Fruit fly (Drosophila melanogaster): ENCODE results near the gene Rsod.

Rsod gene

dm6 chr3R:30191462-30191874 lies 20.5 kb upstream of the Rsod start (continued):
- TF ChIP-seq CG7556 (GFP tag; optimal IDR thresholded peaks at IDR 0.05) (peak; percentile 66), CG9609 (GFP tag; optimal IDR thresholded peaks at IDR 0.05) (peak; percentile 48), Bgb (GFP tag; IDR thresholded peaks at IDR 0.05; ENCODE audit: partially characterized antibody) (no peak), esg (GFP tag; conservative IDR thresholded peaks at IDR 0.05) (0 out of 2 replicates have a peak, but pooled peaks have one; percentile 5), btn (GFP tag; optimal IDR thresholded peaks at IDR 0.05) (no peak), dpn (GFP tag; optimal IDR thresholded peaks at IDR 0.05) (peak in 1 of 2 experiments; percentile 55), CG16813 (GFP tag; IDR thresholded peaks at IDR 0.05; ENCODE audit: partially characterized antibody) (no peak), cato (GFP tag; optimal IDR thresholded peaks at IDR 0.05; ENCODE audit: borderline replicate concordance) (no peak), Max (GFP tag; optimal IDR thresholded peaks at IDR 0.05) (no peak), CG5180 (GFP tag; optimal IDR thresholded peaks at IDR 0.05) (no peak), gsb (GFP tag; IDR thresholded peaks at IDR 0.05) (no peak), CG2116 (GFP tag; optimal IDR thresholded peaks at IDR 0.05) (no peak), CG2889 (GFP tag; IDR thresholded peaks at IDR 0.05) (no peak), tin (GFP tag; optimal IDR thresholded peaks at IDR 0.05) (no peak), Camta (GFP tag; optimal IDR thresholded peaks at IDR 0.05) (no peak), CG10274 (GFP tag; optimal IDR thresholded peaks at IDR 0.05) (no peak), Hey (tag; optimal IDR thresholded peaks at IDR 0.05) (no peak), CG6654 (GFP tag; optimal IDR thresholded peaks at IDR 0.05) (no peak), toy (GFP tag; IDR thresholded peaks at IDR 0.05) (no peak), sens-2 (GFP tag; IDR thresholded peaks at IDR 0.05) (no peak), Abd-B (GFP tag; optimal IDR thresholded peaks at IDR 0.05) (peak; percentile 35), h (optimal IDR thresholded peaks at IDR 0.05) (no peak), CG6854 (GFP tag; optimal IDR thresholded peaks at IDR 0.05) (no peak), CG2202 (tag; optimal IDR thresholded peaks at IDR 0.05) (no peak), CG32772 (GFP tag; IDR thresholded peaks at IDR 0.05) (no peak), slbo (GFP tag; IDR thresholded peaks at IDR 0.05) (peak; percentile 19; the same call in 1 of the 2 replicates), Mrtf (GFP tag; IDR thresholded peaks at IDR 0.05) (no peak), Fer1 (GFP tag; optimal IDR thresholded peaks at IDR 0.05) (no peak), PHDP (tag; optimal IDR thresholded peaks at IDR 0.05) (peak; percentile 23), CG17359 (tag; optimal IDR thresholded peaks at IDR 0.05) (no peak), Hr39 (optimal IDR thresholded peaks at IDR 0.05) (no peak), CG4404 (GFP tag; IDR thresholded peaks at IDR 0.05) (no peak), CG17829 (tag; optimal IDR thresholded peaks at IDR 0.05) (peak; percentile 32), HLH54F (GFP tag; optimal IDR thresholded peaks at IDR 0.05) (peak; percentile 50), ci (GFP tag; IDR thresholded peaks at IDR 0.05) (no peak), MBD-R2 (GFP tag; IDR thresholded peaks at IDR 0.05) (no peak), Blimp-1 (GFP tag; optimal IDR thresholded peaks at IDR 0.05) (peak; percentile 33), CG2875 (GFP tag; optimal IDR thresholded peaks at IDR 0.05) (no peak), zf30C (GFP tag; optimal IDR thresholded peaks at IDR 0.05) (no peak), pum (GFP tag; optimal IDR thresholded peaks at IDR 0.05) (peak; percentile 29), CG14441 (GFP tag; IDR thresholded peaks at IDR 0.05) (peak; percentile 31; the same call in 1 of the 2 replicates), ab (GFP tag; optimal IDR thresholded peaks at IDR 0.05) (no peak), Dad (GFP tag; optimal IDR thresholded peaks at IDR 0.05) (no peak), CG30403 (GFP tag; optimal IDR thresholded peaks at IDR 0.05) (peak; percentile 53), CG11085 (GFP tag; IDR thresholded peaks at IDR 0.05) (no peak), CG43689 (GFP tag; IDR thresholded peaks at IDR 0.05) (no peak), CG8290 (GFP tag; optimal IDR thresholded peaks at IDR 0.05) (no peak), CG8290 (tag; optimal IDR thresholded peaks at IDR 0.05) (no peak), Rfx (GFP tag; IDR thresholded peaks at IDR 0.05) (0 out of 2 replicates have a peak, but pooled peaks have one; percentile 30), inv (GFP tag; IDR thresholded peaks at IDR 0.05; ENCODE audit: partially characterized antibody) (no peak), Ada2b (GFP tag; IDR thresholded peaks at IDR 0.05) (no peak), yki (optimal IDR thresholded peaks at IDR 0.05) (no peak), HLH3B (GFP tag; IDR thresholded peaks at IDR 0.05) (no peak), lbe (GFP tag; optimal IDR thresholded peaks at IDR 0.05) (no peak)

All from whole organism, embryonic.